Fruit fly (Drosophila melanogaster) whole organism, embryonic: ENCODE results near the gene CG8668.

Experiments used
- B-H2 ChIP-seq: fragments of 200-800 bp; sonication (Bioruptor generic); optimal IDR thresholded peaks from 2 replicates; lab custom pipeline; 2018; ENCODE audit warnings: missing biosample characterization, mild to moderate bottlenecking, missing genetic modification characterization
- CG11696 ChIP-seq: fragments of 200-800 bp; sonication (Bioruptor generic); IDR thresholded peaks from 2 replicates; pipeline ENCODE4 v1.3.6; 2022; ENCODE audit warnings: missing biosample characterization, missing genetic modification characterization
- CG12071 ChIP-seq: fragments of 200-800 bp; sonication (Bioruptor generic); optimal IDR thresholded peaks from 3 replicates; lab custom pipeline; 2018; ENCODE audit warnings: missing biosample characterization, mild to moderate bottlenecking, missing genetic modification characterization
- CG15514 ChIP-seq: fragments of 200-800 bp; sonication (Bioruptor generic); optimal IDR thresholded peaks from 3 replicates; lab custom pipeline; 2017; ENCODE audit warnings: missing biosample characterization, missing genetic modification characterization, mild to moderate bottlenecking, moderate library complexity, missing genetic modification reagents
- CG1647 ChIP-seq: fragments of 200-800 bp; sonication (Bioruptor generic); optimal IDR thresholded peaks from 3 replicates; lab custom pipeline; 2016; ENCODE audit warnings: missing biosample characterization, missing genetic modification characterization
- CG16815 ChIP-seq: fragments of 200-800 bp; sonication (Bioruptor generic); optimal IDR thresholded peaks from 3 replicates; lab custom pipeline; 2017; ENCODE audit warnings: missing biosample characterization, mild to moderate bottlenecking, missing genetic modification characterization
- CG17186 ChIP-seq: fragments of 200-800 bp; sonication (Bioruptor generic); optimal IDR thresholded peaks from 3 replicates; lab custom pipeline; 2017; ENCODE audit warnings: missing biosample characterization, missing genetic modification reagents, missing genetic modification characterization
- CG18262 ChIP-seq: fragments of 200-800 bp; optimal IDR thresholded peaks from 3 replicates; lab custom pipeline; 2019; ENCODE audit warnings: missing biosample characterization, mild to moderate bottlenecking, missing genetic modification characterization, moderate library complexity
- CG2678 ChIP-seq: fragments of 200-800 bp; sonication (Bioruptor generic); optimal IDR thresholded peaks from 3 replicates; lab custom pipeline; 2019; ENCODE audit warnings: missing biosample characterization, mild to moderate bottlenecking, missing genetic modification characterization, moderate library complexity
- CG34224 ChIP-seq: fragments of 200-800 bp; sonication (Bioruptor generic); IDR thresholded peaks from 3 replicates; pipeline ENCODE4 v1.3.6; 2022; ENCODE audit warnings: missing biosample characterization, missing genetic modification characterization; ENCODE audit not compliant: partially characterized antibody
- CG34376 ChIP-seq: fragments of 200-800 bp; sonication (Bioruptor generic); optimal IDR thresholded peaks from 2 replicates; lab custom pipeline; 2018; ENCODE audit warnings: missing biosample characterization, mild to moderate bottlenecking, missing genetic modification characterization
- CG5953 ChIP-seq: fragments of 200-800 bp; sonication (Bioruptor generic); IDR thresholded peaks from 2 replicates; pipeline ENCODE4 v1.3.6; 2022; ENCODE audit warnings: missing biosample characterization, missing genetic modification characterization
- CG6765 ChIP-seq: fragments of 200-800 bp; sonication (Bioruptor generic); optimal IDR thresholded peaks from 3 replicates; lab custom pipeline; 2017; ENCODE audit warnings: missing biosample characterization, mild to moderate bottlenecking, missing genetic modification characterization
- CHES-1-like ChIP-seq: fragments of 200-800 bp; sonication (Bioruptor generic); optimal IDR thresholded peaks from 2 replicates; lab custom pipeline; 2016; ENCODE audit warnings: missing biosample characterization, missing genetic modification characterization
- D19B ChIP-seq: fragments of 200-800 bp; sonication (Bioruptor generic); optimal IDR thresholded peaks from 2 replicates; lab custom pipeline; 2017; ENCODE audit warnings: missing biosample characterization, mild to moderate bottlenecking, missing genetic modification characterization
- Dbx ChIP-seq: fragments of 200-800 bp; sonication (Bioruptor generic); IDR thresholded peaks from 3 replicates; pipeline ENCODE4 v1.3.6; 2022; ENCODE audit warnings: missing biosample characterization, missing genetic modification characterization
- Dek ChIP-seq: fragments of 200-800 bp; sonication (Bioruptor generic); optimal IDR thresholded peaks from 3 replicates; lab custom pipeline; 2019; ENCODE audit warnings: missing biosample characterization, mild to moderate bottlenecking, missing genetic modification characterization, moderate library complexity
- E2f2 ChIP-seq: fragments of 200-800 bp; sonication (Bioruptor generic); IDR thresholded peaks from 2 replicates; pipeline ENCODE4 v1.3.6; 2022; ENCODE audit warnings: missing biosample characterization, missing genetic modification characterization
- Med ChIP-seq: fragments of 200-800 bp; sonication (Bioruptor generic); peaks from one replicate; lab custom pipeline; 2016; ENCODE audit warnings: missing biosample characterization, missing genetic modification characterization, mild to moderate bottlenecking, inconsistent platforms, moderate library complexity
- Meics ChIP-seq: fragments of 200-800 bp; sonication (Bioruptor generic); optimal IDR thresholded peaks from 2 replicates; lab custom pipeline; 2017; ENCODE audit warnings: missing biosample characterization, mild to moderate bottlenecking, missing genetic modification characterization
- Pdp1 ChIP-seq, 2 experiments: fragments of 200-800 bp; sonication (Bioruptor generic); optimal IDR thresholded peaks; 3 replicates each; lab custom pipeline; 2016; ENCODE audit warnings: missing biosample characterization in 2 of 2, missing genetic modification characterization in 2 of 2, mild to moderate bottlenecking in 1 of 2, moderate library complexity in 1 of 2
- Side ChIP-seq: fragments of 200-800 bp; sonication (Bioruptor generic); optimal IDR thresholded peaks from 2 replicates; lab custom pipeline; 2016; ENCODE audit warnings: missing biosample characterization, missing genetic modification characterization
- Trl ChIP-seq, 3 experiments: fragments of >200 bp in 2 of 3; fragments of 200-800 bp in 1 of 3; sonication (Bioruptor generic) in 1 of 3; optimal IDR thresholded peaks; 2 replicates in 1 of 3; 3 replicates in 2 of 3; lab custom pipeline; 2016 to 2017; ENCODE audit warnings: missing biosample characterization in 1 of 3, missing genetic modification characterization in 1 of 3
- br ChIP-seq: fragments of >200 bp; optimal IDR thresholded peaks from 2 replicates; lab custom pipeline; 2017
- chinmo ChIP-seq: fragments of 200-800 bp; sonication (Bioruptor generic); IDR thresholded peaks from 4 replicates; pipeline ENCODE4 v1.3.6; 2022; ENCODE audit warnings: missing biosample characterization, missing genetic modification characterization; ENCODE audit not compliant: partially characterized antibody
- corto ChIP-seq: fragments of 200-800 bp; sonication (Bioruptor generic); optimal IDR thresholded peaks from 2 replicates; lab custom pipeline; 2016; ENCODE audit warnings: missing biosample characterization, mild to moderate bottlenecking, missing genetic modification characterization, moderate library complexity
- crol ChIP-seq: fragments of 200-800 bp; sonication (Bioruptor generic); IDR thresholded peaks from 2 replicates; pipeline ENCODE4 v1.3.6; 2022; ENCODE audit warnings: missing biosample characterization, missing genetic modification characterization
- cwo ChIP-seq: fragments of 200-800 bp; sonication (Bioruptor generic); optimal IDR thresholded peaks from 3 replicates; lab custom pipeline; 2017; ENCODE audit warnings: missing biosample characterization, missing genetic modification characterization, mild to moderate bottlenecking, moderate library complexity, missing genetic modification reagents
- exex ChIP-seq: fragments of 200-800 bp; sonication (Bioruptor generic); optimal IDR thresholded peaks from 4 replicates; lab custom pipeline; 2018; ENCODE audit warnings: missing biosample characterization, mild to moderate bottlenecking, missing genetic modification characterization, moderate library complexity
- gro ChIP-seq: fragments of 200-800 bp; sonication (Bioruptor generic); optimal IDR thresholded peaks from 2 replicates; lab custom pipeline; 2016; ENCODE audit warnings: missing biosample characterization, missing genetic modification characterization
- lab ChIP-seq: fragments of 200-800 bp; sonication (Bioruptor generic); optimal IDR thresholded peaks from 3 replicates; lab custom pipeline; 2017; ENCODE audit warnings: missing biosample characterization, missing genetic modification characterization, mild to moderate bottlenecking, moderate library complexity, missing genetic modification reagents
- lbe ChIP-seq: fragments of 200-800 bp; sonication (Bioruptor generic); optimal IDR thresholded peaks from 2 replicates; lab custom pipeline; 2016; ENCODE audit warnings: missing biosample characterization, mild to moderate bottlenecking, missing genetic modification characterization
- lmd ChIP-seq: fragments of 200-800 bp; sonication (Bioruptor generic); IDR thresholded peaks from 2 replicates; pipeline ENCODE4 v1.3.6; 2022; ENCODE audit warnings: missing biosample characterization, missing genetic modification characterization
- mirr ChIP-seq: fragments of 200-800 bp; sonication (Bioruptor generic); optimal IDR thresholded peaks from 3 replicates; lab custom pipeline; 2018; ENCODE audit warnings: missing biosample characterization, mild to moderate bottlenecking, missing genetic modification characterization
- nom ChIP-seq: fragments of 200-800 bp; sonication (Bioruptor generic); optimal IDR thresholded peaks from 2 replicates; lab custom pipeline; 2017; ENCODE audit warnings: missing biosample characterization, missing genetic modification characterization, mild to moderate bottlenecking, moderate library complexity, missing genetic modification reagents
- pros ChIP-seq: fragments of 200-800 bp; sonication (Bioruptor generic); optimal IDR thresholded peaks from 3 replicates; lab custom pipeline; 2019; ENCODE audit warnings: missing biosample characterization, mild to moderate bottlenecking, missing genetic modification characterization, moderate library complexity
- sc ChIP-seq, 3 experiments: fragments of >200 bp in 2 of 3; fragments of 200-800 bp in 1 of 3; sonication (Bioruptor generic) in 1 of 3; optimal IDR thresholded peaks; 2 replicates in 2 of 3; 3 replicates in 1 of 3; lab custom pipeline; 2017; ENCODE audit warnings: mild to moderate bottlenecking in 1 of 3, missing biosample characterization in 1 of 3, missing genetic modification characterization in 1 of 3, missing genetic modification reagents in 1 of 3
- sug ChIP-seq: fragments of 200-800 bp; optimal IDR thresholded peaks from 2 replicates; lab custom pipeline; 2019; ENCODE audit warnings: missing biosample characterization, mild to moderate bottlenecking, missing genetic modification characterization, moderate library complexity
- vvl ChIP-seq: fragments of 200-800 bp; sonication (Bioruptor generic); IDR thresholded peaks from 2 replicates; pipeline ENCODE4 v1.3.6; 2022; ENCODE audit warnings: missing biosample characterization, missing genetic modification characterization
- wek ChIP-seq: fragments of 200-800 bp; sonication (Bioruptor generic); optimal IDR thresholded peaks from 3 replicates; lab custom pipeline; 2018; ENCODE audit warnings: missing biosample characterization, mild to moderate bottlenecking, missing genetic modification characterization, moderate library complexity

Gene CG8668

DNA sequence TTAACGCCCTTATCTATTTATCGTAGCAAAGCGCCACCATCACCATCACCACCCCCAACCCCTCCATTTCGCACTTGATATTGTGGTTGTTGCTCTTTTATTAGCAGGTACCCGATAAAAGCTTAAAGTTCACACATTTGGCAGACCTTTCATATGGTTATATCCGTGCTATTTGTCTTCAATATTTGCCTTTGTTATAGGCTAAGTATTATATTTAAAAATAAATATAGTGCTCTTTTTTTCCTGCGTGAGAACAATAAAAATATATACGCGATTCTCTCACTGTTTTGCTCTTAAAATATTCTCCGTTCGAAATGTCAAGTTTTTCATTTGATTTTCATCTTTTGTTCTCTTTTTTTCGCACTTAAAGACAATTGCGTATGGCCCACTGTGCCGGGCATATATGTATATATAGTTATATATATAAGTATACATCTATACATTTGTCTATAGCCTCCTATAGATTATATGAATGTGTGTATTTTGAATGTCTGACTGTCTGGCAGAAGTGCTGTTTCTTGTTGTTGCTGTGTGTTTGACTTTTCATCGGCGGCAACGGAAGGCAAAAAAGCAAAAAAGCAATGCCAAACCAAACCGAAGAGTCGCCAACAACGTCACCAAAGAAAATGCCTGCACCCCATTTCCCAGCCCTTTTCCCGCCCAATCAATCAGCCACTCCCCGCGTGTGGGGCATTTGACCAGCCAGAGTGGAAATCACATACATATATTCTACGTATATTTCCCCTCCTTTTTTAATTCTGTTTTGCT lies 32.6 kb upstream of the CG8668 start (continued):
- TF ChIP-seq Trl (optimal IDR thresholded peaks at IDR 0.05; lab: Kevin White, UChicago) (peak in 1 of 2 experiments; percentile 47), Trl (GFP tag; optimal IDR thresholded peaks at IDR 0.05; lab: Kevin White, UChicago) (no peak), Dek (tag; lab: Kevin White, UChicago) (no peak), lab (GFP tag; lab: Kevin White, UChicago) (peak; percentile 7), B-H2 (GFP tag; lab: Kevin White, UChicago) (peak; percentile 17), lmd (GFP tag; lab: Robert Waterston, UW) (no peak; the same call in 1 of the 2 replicates), wek (GFP tag; lab: Kevin White, UChicago) (no peak), CG1647 (GFP tag; lab: Kevin White, UChicago) (no peak), sug (tag; lab: Kevin White, UChicago) (peak; percentile 13), CG11696 (GFP tag; lab: Robert Waterston, UW) (no peak), CG18262 (no peak), sc (optimal IDR thresholded peaks at IDR 0.05; lab: Kevin White, UChicago) (no peak), sc (GFP tag; optimal IDR thresholded peaks at IDR 0.05; lab: Kevin White, UChicago) (no peak), crol (GFP tag; lab: Robert Waterston, UW) (peak; percentile 18; the same call in 1 of the 2 replicates), CG15514 (GFP tag; lab: Kevin White, UChicago) (peak; percentile 4), CHES-1-like (GFP tag; lab: Kevin White, UChicago) (no peak), CG2678 (tag; lab: Kevin White, UChicago) (peak; percentile 12), D19B (GFP tag; lab: Kevin White, UChicago) (no peak), Meics (peak; percentile 12), pros (GFP tag; lab: Kevin White, UChicago) (no peak)

DNA sequence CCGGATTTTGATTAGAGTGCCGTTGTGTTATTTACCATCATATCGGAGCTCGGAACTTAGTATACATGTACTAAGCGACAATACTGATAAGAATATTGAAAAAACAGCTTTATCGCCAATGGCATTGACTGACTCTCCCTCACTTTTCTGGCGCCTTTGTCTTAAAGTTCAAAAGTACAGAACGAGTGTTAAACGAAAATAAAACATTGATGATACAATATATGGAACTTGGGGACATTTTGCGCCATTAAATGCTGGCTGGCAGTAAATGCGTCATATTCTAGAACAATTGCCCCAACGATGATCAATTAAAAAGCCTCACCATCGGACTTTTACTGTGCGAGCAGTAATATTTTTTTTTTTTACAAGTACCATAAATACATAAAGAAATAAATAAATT lies 31.6 kb upstream of the CG8668 start:
- TF ChIP-seq gro (no peak), CG16815 (GFP tag; lab: Kevin White, UChicago) (no peak), CG34224 (GFP tag; lab: Robert Waterston, UW) (no peak), nom (peak; percentile 74), exex (tag; lab: Kevin White, UChicago) (peak; percentile 32), corto (peak; percentile 36), vvl (no peak), cwo (GFP tag; lab: Kevin White, UChicago) (peak; percentile 44), br (no peak), CG12071 (GFP tag; lab: Kevin White, UChicago) (no peak), lbe (GFP tag; lab: Kevin White, UChicago) (peak; percentile 11), CG6765 (GFP tag; lab: Kevin White, UChicago) (no peak), Side (GFP tag; lab: Kevin White, UChicago) (no peak), E2f2 (no peak), Med (GFP tag; lab: Kevin White, UChicago) (peak; percentile 56), mirr (GFP tag; lab: Kevin White, UChicago) (peak; percentile 28), chinmo (0 out of 4 replicates have a peak, but pooled peaks have one; percentile 37), CG34376 (peak; percentile 51), CG5953 (GFP tag; lab: Robert Waterston, UW) (no peak), Dbx (GFP tag; lab: Robert Waterston, UW) (peak; percentile 5; the same call in 1 of the 3 replicates), CG17186 (GFP tag; lab: Kevin White, UChicago) (no peak), Pdp1 (GFP tag; optimal IDR thresholded peaks at IDR 0.05; lab: Kevin White, UChicago) (peak in 1 of 2 experiments; percentile 17)
